Worm (Caenorhabditis elegans): ENCODE results near the gene C23G10.1.

The C23G10.1 gene

DNA sequence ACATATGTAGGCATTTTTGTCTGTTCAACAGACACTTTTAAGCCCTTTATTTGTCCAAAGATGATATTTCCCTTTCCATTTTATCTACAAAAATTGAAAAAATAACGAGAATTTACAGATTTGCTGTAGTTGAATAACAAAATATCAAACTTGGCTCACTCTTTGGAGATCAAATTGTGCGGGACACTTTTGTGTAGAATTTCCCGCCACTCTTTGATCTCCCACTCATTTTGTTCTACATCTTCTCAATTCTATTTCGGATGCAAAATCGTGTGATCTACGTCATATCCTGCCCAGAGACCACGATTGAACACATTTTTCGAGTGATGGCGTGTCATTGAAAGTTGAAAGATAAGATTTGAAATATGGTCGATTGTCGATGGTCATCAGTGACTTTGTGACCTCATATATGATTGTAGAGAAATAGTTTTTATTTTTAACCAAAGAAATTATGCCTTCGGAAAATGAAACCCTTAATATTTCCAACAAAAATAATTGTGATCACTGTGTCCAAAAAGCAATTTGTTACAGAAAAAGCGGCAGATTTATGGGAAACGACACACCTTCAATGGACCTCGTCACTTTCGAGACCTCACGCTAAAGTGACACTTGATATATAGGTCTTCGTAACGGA is 7.9 kb downstream of the C23G10.1 start, which contains the start of gene hot-4:
Gene hot-4, plus strand, starts transcription at position 584 of the 634 bp plus-strand sequence.
- TF ChIP-seq flh-1 (GFP tag; optimal IDR thresholded peaks at IDR 0.05), result no peak
- no peak for TF ChIP-seq lsy-2 (tag; optimal IDR thresholded peaks at IDR 0.05)

DNA sequence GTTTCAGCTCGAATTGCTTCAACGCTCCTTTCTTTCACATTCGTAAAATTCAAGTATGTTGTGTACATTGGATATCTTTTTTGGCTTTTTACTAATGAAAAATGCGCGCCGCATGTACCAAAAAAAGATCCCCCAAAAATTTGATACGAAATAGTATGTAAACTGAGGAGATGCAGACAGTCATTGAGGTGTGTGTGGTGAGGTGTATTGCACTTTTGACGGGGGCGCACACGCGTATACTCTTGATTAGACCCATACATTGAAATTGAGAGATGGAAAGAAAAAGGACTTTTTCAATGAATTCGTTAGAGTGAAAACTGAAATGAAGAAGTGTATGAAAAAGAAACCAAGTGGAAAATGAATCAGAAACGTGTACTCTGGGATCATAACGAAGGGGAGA is 12.3 kb downstream of the C23G10.1 start:
- TF ChIP-seq elt-1 (tag; optimal IDR thresholded peaks at IDR 0.05; ENCODE audit: borderline replicate concordance, insufficient read depth) (no peak), mep-1 (tag; optimal IDR thresholded peaks at IDR 0.05) (no peak), cnd-1 (tag; optimal IDR thresholded peaks at IDR 0.05) (no peak), bed-3 (GFP tag; optimal IDR thresholded peaks at IDR 0.05) (no peak), zip-8 (tag; optimal IDR thresholded peaks at IDR 0.05) (no peak), flh-1 (GFP tag; optimal IDR thresholded peaks at IDR 0.05) (no peak), tbx-8 (GFP tag; optimal IDR thresholded peaks at IDR 0.05) (no peak), unc-39 (tag; optimal IDR thresholded peaks at IDR 0.05) (no peak), blmp-1 (tag; optimal IDR thresholded peaks at IDR 0.05) (no peak), sem-2 (GFP tag; optimal IDR thresholded peaks at IDR 0.05) (no peak), mab-5 (tag; optimal IDR thresholded peaks at IDR 0.05) (no peak), M03D4.4 (tag; optimal IDR thresholded peaks at IDR 0.05) (no peak)

DNA sequence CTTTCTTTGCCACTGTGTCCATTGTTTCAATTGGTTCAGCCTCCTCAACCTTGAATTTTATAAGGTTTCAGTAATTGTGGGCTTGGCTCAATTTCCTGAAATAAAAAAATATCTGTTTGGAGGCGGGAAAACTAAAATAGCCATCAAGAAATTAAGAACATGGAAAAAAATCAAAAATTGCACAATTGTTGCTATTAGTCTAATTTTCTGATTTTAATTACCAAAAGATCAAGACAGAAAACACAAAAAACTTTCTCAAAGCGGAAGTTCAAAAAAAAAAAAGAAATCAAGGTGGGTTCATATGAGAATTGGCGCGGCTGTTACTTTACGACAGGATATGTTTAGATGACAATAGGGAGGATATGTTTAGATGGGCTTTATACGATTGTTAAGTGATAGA is 21.8 kb downstream of the C23G10.1 start, which contains the start of gene esyt-2:
Gene esyt-2, minus strand, starts transcription at position 101 of the 400 bp plus-strand sequence.
- no peak for TF ChIP-seq elt-1 (tag; optimal IDR thresholded peaks at IDR 0.05; ENCODE audit: borderline replicate concordance, insufficient read depth)
- TF ChIP-seq sptf-1 (tag; optimal IDR thresholded peaks at IDR 0.05), result no peak
- TF ChIP-seq unc-62 (GFP tag; optimal IDR thresholded peaks at IDR 0.05), result no peak
- no peak for TF ChIP-seq ztf-11 (tag; optimal IDR thresholded peaks at IDR 0.05)
- TF ChIP-seq elt-3 (tag; optimal IDR thresholded peaks at IDR 0.05), result no peak
- no peak for TF ChIP-seq ham-2 (GFP tag; optimal IDR thresholded peaks at IDR 0.05)
- TF ChIP-seq unc-120 (tag; optimal IDR thresholded peaks at IDR 0.05; ENCODE audit: poor library complexity, severe bottlenecking), result no peak
- no peak for TF ChIP-seq drap-1 (GFP tag; optimal IDR thresholded peaks at IDR 0.05)
- no peak for TF ChIP-seq bed-3 (GFP tag; optimal IDR thresholded peaks at IDR 0.05)
- no peak for TF ChIP-seq nhr-76 (tag; optimal IDR thresholded peaks at IDR 0.05)
- TF ChIP-seq nhr-237 (tag; optimal IDR thresholded peaks at IDR 0.05), result no peak

DNA sequence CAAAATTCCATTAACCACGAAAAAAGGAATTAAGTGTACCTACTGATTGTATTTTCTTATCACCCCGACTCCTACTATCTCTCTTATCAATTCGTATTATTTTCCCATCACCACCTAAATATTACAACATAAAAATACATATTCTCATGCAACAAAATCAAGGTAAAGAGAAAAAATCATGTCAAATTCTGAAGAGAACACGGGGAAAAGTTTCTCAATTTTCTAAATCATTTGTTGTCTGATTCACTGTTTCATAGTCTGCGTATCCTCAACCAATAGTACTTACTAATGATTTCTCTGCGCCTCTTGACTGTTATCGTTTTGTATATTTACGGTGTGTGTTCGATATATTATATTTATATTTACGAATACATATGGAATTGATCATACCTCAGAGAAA is 22.8 kb downstream of the C23G10.1 start:
- TF ChIP-seq lin-13 (tag; optimal IDR thresholded peaks at IDR 0.05) (no peak), hlh-1 (tag; optimal IDR thresholded peaks at IDR 0.05) (no peak), pha-4 (tag; optimal IDR thresholded peaks at IDR 0.05) (no peak), elt-3 (tag; optimal IDR thresholded peaks at IDR 0.05) (peak; percentile 60), mls-2 (tag; optimal IDR thresholded peaks at IDR 0.05) (no peak)

DNA sequence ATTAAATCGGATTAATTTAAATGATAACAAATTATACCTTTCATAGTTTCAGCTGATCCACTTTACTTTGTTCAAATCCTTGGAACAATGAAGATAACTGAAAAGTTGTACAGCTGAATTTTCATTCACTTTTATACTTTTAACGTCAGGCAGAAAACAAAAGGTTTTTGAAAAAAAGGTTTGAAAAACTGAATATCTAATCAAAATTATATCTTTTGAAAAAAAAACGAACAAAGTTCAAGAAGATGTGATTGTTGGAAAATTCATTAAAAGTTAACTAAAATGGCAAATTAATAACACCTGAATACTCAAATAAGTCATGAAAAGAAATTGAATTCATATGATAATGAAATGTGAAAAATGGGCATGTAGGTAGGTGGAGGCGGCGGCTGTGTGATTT is 27.6 kb downstream of the C23G10.1 start, which contains the start of gene T12A2.21:
Gene T12A2.21, minus strand, starts transcription at position 101 of the 400 bp plus-strand sequence.
- TF ChIP-seq cnd-1 (tag; optimal IDR thresholded peaks at IDR 0.05), result no peak
- no peak for TF ChIP-seq drap-1 (GFP tag; optimal IDR thresholded peaks at IDR 0.05)
- no peak for TF ChIP-seq sem-2 (GFP tag; optimal IDR thresholded peaks at IDR 0.05)
- no peak for TF ChIP-seq flh-1 (GFP tag; optimal IDR thresholded peaks at IDR 0.05)
- no peak for TF ChIP-seq blmp-1 (tag; optimal IDR thresholded peaks at IDR 0.05)
- no peak for TF ChIP-seq mls-2 (tag; optimal IDR thresholded peaks at IDR 0.05)
- TF ChIP-seq M03D4.4 (tag; optimal IDR thresholded peaks at IDR 0.05), result no peak
- no peak for TF ChIP-seq nhr-76 (tag; optimal IDR thresholded peaks at IDR 0.05)
- TF ChIP-seq sptf-1 (tag; optimal IDR thresholded peaks at IDR 0.05), result no peak
- no peak for TF ChIP-seq lin-13 (tag; optimal IDR thresholded peaks at IDR 0.05)
- no peak for TF ChIP-seq ceh-43 (GFP tag; optimal IDR thresholded peaks at IDR 0.05)
- TF ChIP-seq ceh-39 (tag; optimal IDR thresholded peaks at IDR 0.05), result no peak
- no peak for TF ChIP-seq elt-3 (tag; optimal IDR thresholded peaks at IDR 0.05)
- no peak for TF ChIP-seq mab-5 (tag; optimal IDR thresholded peaks at IDR 0.05)
- TF ChIP-seq unc-39 (tag; optimal IDR thresholded peaks at IDR 0.05), result no peak
- no peak for TF ChIP-seq nhr-12 (tag; optimal IDR thresholded peaks at IDR 0.05)
- no peak for TF ChIP-seq nhr-28 (tag; optimal IDR thresholded peaks at IDR 0.05)
- TF ChIP-seq bed-3 (GFP tag; optimal IDR thresholded peaks at IDR 0.05), result no peak
- TF ChIP-seq ces-1 (GFP tag; optimal IDR thresholded peaks at IDR 0.05), result no peak

Data from whole organism, mixed stage, embryonic.